Worm (Caenorhabditis elegans) whole organism, early embryonic: Measurements from ENCODE around the gene ptrg-1.

Source experiments
- ama-1 ChIP-seq: fragments of 150-350 bp; optimal IDR thresholded peaks from 2 replicates; lab custom pipeline; 2014
- ceh-13 ChIP-seq: fragments of 200-800 bp; sonication (Bioruptor generic); optimal IDR thresholded peaks from 2 replicates; lab custom pipeline; 2018; ENCODE audit warnings: mild to moderate bottlenecking, missing genetic modification characterization, missing compliant biosample characterization
- ceh-36 ChIP-seq: sonication (generic microtip); optimal IDR thresholded peaks from 2 replicates; lab custom pipeline; 2016; ENCODE audit warnings: missing genetic modification characterization, inconsistent platforms, missing compliant biosample characterization
- flt-1 ChIP-seq: fragments of 200-800 bp; sonication (Bioruptor generic); IDR thresholded peaks from 2 replicates; pipeline ENCODE4 v1.3.6; 2022; ENCODE audit warnings: missing genetic modification characterization, missing compliant biosample characterization
- hmbx-1 ChIP-seq: sonication (generic microtip); optimal IDR thresholded peaks from 2 replicates; lab custom pipeline; 2016; ENCODE audit warnings: mild to moderate bottlenecking, missing genetic modification characterization, missing compliant biosample characterization
- hmg-4 ChIP-seq: fragments of 200-800 bp; sonication (Bioruptor generic); optimal IDR thresholded peaks from 2 replicates; lab custom pipeline; 2018; ENCODE audit warnings: mild to moderate bottlenecking, missing genetic modification characterization, missing compliant biosample characterization
- scrt-1 ChIP-seq: fragments of 200-800 bp; sonication (Bioruptor generic); IDR thresholded peaks from 2 replicates; pipeline ENCODE4 v1.3.6; 2022; ENCODE audit warnings: missing genetic modification characterization, missing compliant biosample characterization
- sea-1 ChIP-seq: fragments of 200-800 bp; sonication (Bioruptor generic); conservative IDR thresholded peaks from 2 replicates; pipeline ENCODE4 v1.3.6; 2022; ENCODE audit warnings: missing genetic modification characterization, missing compliant biosample characterization
- tbx-11 ChIP-seq: fragments of 200-800 bp; sonication (Bioruptor generic); IDR thresholded peaks from 2 replicates; pipeline ENCODE4 v1.3.6; 2022; ENCODE audit warnings: missing genetic modification characterization, missing compliant biosample characterization
- tbx-37 ChIP-seq: fragments of 200-800 bp; sonication (Bioruptor generic); conservative IDR thresholded peaks from 2 replicates; pipeline ENCODE4 v1.3.6; 2022; ENCODE audit warnings: missing genetic modification reagents, missing genetic modification characterization, missing compliant biosample characterization
- tra-4 ChIP-seq: sonication (generic microtip); optimal IDR thresholded peaks from 2 replicates; lab custom pipeline; 2017; ENCODE audit warnings: missing genetic modification characterization, missing compliant biosample characterization

- TF ChIP-seq ama-1 (no peak), tbx-37 (GFP tag; lab: Robert Waterston, UW) (no peak), hmbx-1 (tag; lab: Kevin White, UChicago) (no peak), tbx-11 (GFP tag; lab: Robert Waterston, UW) (no peak), sea-1 (GFP tag; lab: Robert Waterston, UW) (no peak), tra-4 (tag; lab: Kevin White, UChicago) (no peak), ceh-13 (GFP tag; lab: Kevin White, UChicago) (no peak), flt-1 (GFP tag; lab: Robert Waterston, UW) (no peak), hmg-4 (GFP tag; lab: Kevin White, UChicago) (no peak), scrt-1 (GFP tag; lab: Robert Waterston, UW) (no peak), ceh-36 (no peak)
These were observed 41.1 kb upstream of the ptrg-1 start, which contains the start of gene ech-9 for ce11 chrIV:10235279-10235829.
